Fruit fly (Drosophila melanogaster): ENCODE measurements around the gene CG13949.
A peak's percentile ranks its signal among the peaks of the same experiment; 100 is the strongest.

Gene CG13949

dm6 chr2L:850727-851257, 4.3 kb upstream of the CG13949 start, which contains the start of gene drongo:
drongo (minus strand) TSS chr2L:851071.
- TF ChIP-seq CG32006 (GFP tag; optimal IDR thresholded peaks at IDR 0.05) (no peak), dsx (GFP tag; optimal IDR thresholded peaks at IDR 0.05; ENCODE audit: poor library complexity, severe bottlenecking) (peak; percentile 58), Lpt (GFP tag; optimal IDR thresholded peaks at IDR 0.05) (peak; percentile 40), CG34406 (GFP tag; optimal IDR thresholded peaks at IDR 0.05) (no peak), CG10669 (GFP tag; optimal IDR thresholded peaks at IDR 0.05) (no peak), CG6163 (GFP tag; IDR thresholded peaks at IDR 0.05) (peak; percentile 64), CG10631 (GFP tag; optimal IDR thresholded peaks at IDR 0.05) (no peak), CG9139 (GFP tag; optimal IDR thresholded peaks at IDR 0.05) (peak; percentile 33), fkh (GFP tag; optimal IDR thresholded peaks at IDR 0.05) (peak; percentile 90), esn (GFP tag; optimal IDR thresholded peaks at IDR 0.05) (peak; percentile 49), CG16779 (tag; optimal IDR thresholded peaks at IDR 0.05) (peak; percentile 4), cyc (GFP tag; optimal IDR thresholded peaks at IDR 0.05) (peak; percentile 15), vri (GFP tag; optimal IDR thresholded peaks at IDR 0.05) (peak; percentile 61), Sox14 (GFP tag; optimal IDR thresholded peaks at IDR 0.05) (peak; percentile 60), eg (GFP tag; IDR thresholded peaks at IDR 0.05) (peak; percentile 51; the same call in 1 of the 3 replicates), Hr38 (GFP tag; optimal IDR thresholded peaks at IDR 0.05) (no peak), CG31627 (GFP tag; optimal IDR thresholded peaks at IDR 0.05) (no peak), net (GFP tag; optimal IDR thresholded peaks at IDR 0.05) (peak; percentile 21), CG8119 (GFP tag; IDR thresholded peaks at IDR 0.05) (peak; percentile 13; the same call in 1 of the 3 replicates), Eip78C (GFP tag) (peak; percentile 74), CG1621 (tag; optimal IDR thresholded peaks at IDR 0.05) (peak; percentile 13), Ets21C (GFP tag; optimal IDR thresholded peaks at IDR 0.05) (no peak), Met (GFP tag; optimal IDR thresholded peaks at IDR 0.05) (peak; percentile 27), svp (GFP tag) (peak; percentile 86), CG15336 (GFP tag; IDR thresholded peaks at IDR 0.05) (peak; percentile 46; the same call in 1 of the 2 replicates), ss (GFP tag; optimal IDR thresholded peaks at IDR 0.05) (peak; percentile 38 to 48), topi (GFP tag; optimal IDR thresholded peaks at IDR 0.05) (peak; percentile 18), CG3919 (GFP tag; optimal IDR thresholded peaks at IDR 0.05) (peak; percentile 27), CG3032 (tag; optimal IDR thresholded peaks at IDR 0.05) (peak; percentile 11), CG6854 (GFP tag; optimal IDR thresholded peaks at IDR 0.05) (peak; percentile 70), OdsH (GFP tag; optimal IDR thresholded peaks at IDR 0.05) (no peak), CG6808 (GFP tag; optimal IDR thresholded peaks at IDR 0.05) (peak; percentile 37), lz (GFP tag; optimal IDR thresholded peaks at IDR 0.05) (peak; percentile 19)

- TF ChIP-seq CG34406 (GFP tag; optimal IDR thresholded peaks at IDR 0.05) (peak; percentile 5), CG31627 (GFP tag; optimal IDR thresholded peaks at IDR 0.05) (peak; percentile 47), fkh (GFP tag; optimal IDR thresholded peaks at IDR 0.05) (peak; percentile 90), Sox102F (GFP tag; optimal IDR thresholded peaks at IDR 0.05) (no peak), CG6276 (GFP tag; optimal IDR thresholded peaks at IDR 0.05) (no peak), OdsH (GFP tag; optimal IDR thresholded peaks at IDR 0.05) (peak; percentile 11), Hr4 (GFP tag; optimal IDR thresholded peaks at IDR 0.05) (peak; percentile 31), acj6 (GFP tag; optimal IDR thresholded peaks at IDR 0.05) (peak; percentile 3), CG6808 (GFP tag; optimal IDR thresholded peaks at IDR 0.05) (no peak), Eip75B (GFP tag; optimal IDR thresholded peaks at IDR 0.05) (peak; percentile 16), CG10631 (GFP tag; optimal IDR thresholded peaks at IDR 0.05) (no peak), esn (GFP tag; optimal IDR thresholded peaks at IDR 0.05) (peak; percentile 46), svp (GFP tag) (peak; percentile 83), CG3919 (GFP tag; optimal IDR thresholded peaks at IDR 0.05) (peak; percentile 54), Sox14 (GFP tag; optimal IDR thresholded peaks at IDR 0.05) (peak; percentile 58), CG11762 (GFP tag; optimal IDR thresholded peaks at IDR 0.05; ENCODE audit: insufficient read depth) (no peak), dac (GFP tag; optimal IDR thresholded peaks at IDR 0.05) (no peak), CG16779 (tag; optimal IDR thresholded peaks at IDR 0.05) (peak; percentile 32), vri (GFP tag; optimal IDR thresholded peaks at IDR 0.05) (peak; percentile 18), Sox15 (GFP tag; optimal IDR thresholded peaks at IDR 0.05) (no peak), CG8632 (GFP tag; optimal IDR thresholded peaks at IDR 0.05) (no peak), pdm3 (GFP tag; optimal IDR thresholded peaks at IDR 0.05) (peak; percentile 20), CG11902 (GFP tag; optimal IDR thresholded peaks at IDR 0.05) (no peak), CG1621 (tag; optimal IDR thresholded peaks at IDR 0.05) (peak; percentile 75), Eip78C (GFP tag) (peak; percentile 69), CG32006 (GFP tag; optimal IDR thresholded peaks at IDR 0.05) (peak; percentile 13), CG6163 (GFP tag; IDR thresholded peaks at IDR 0.05) (peak; percentile 46; the same call in 1 of the 3 replicates), eg (GFP tag; IDR thresholded peaks at IDR 0.05) (peak; percentile 53; the same call in 2 of the 3 replicates), CG11294 (GFP tag; IDR thresholded peaks at IDR 0.05) (0 out of 2 replicates have a peak, but pooled peaks have one; percentile 8), topi (GFP tag; optimal IDR thresholded peaks at IDR 0.05) (peak; percentile 54), cyc (GFP tag; optimal IDR thresholded peaks at IDR 0.05) (peak; percentile 28), Hr39 (GFP tag; optimal IDR thresholded peaks at IDR 0.05) (peak; percentile 45), Smox (GFP tag; optimal IDR thresholded peaks at IDR 0.05) (peak; percentile 20), CG3032 (tag; optimal IDR thresholded peaks at IDR 0.05) (peak; percentile 18)
These were observed 2.5 kb upstream of the CG13949 start, which contains the start of the genes CG4291 and kraken for dm6 chr2L:852647-853111. CG4291 (minus strand) TSS chr2L:852730. kraken (plus strand) TSS chr2L:852768.

All from whole organism, prepupa.